Worm (Caenorhabditis elegans): ENCODE measurements around the gene panl-3.

DNA sequence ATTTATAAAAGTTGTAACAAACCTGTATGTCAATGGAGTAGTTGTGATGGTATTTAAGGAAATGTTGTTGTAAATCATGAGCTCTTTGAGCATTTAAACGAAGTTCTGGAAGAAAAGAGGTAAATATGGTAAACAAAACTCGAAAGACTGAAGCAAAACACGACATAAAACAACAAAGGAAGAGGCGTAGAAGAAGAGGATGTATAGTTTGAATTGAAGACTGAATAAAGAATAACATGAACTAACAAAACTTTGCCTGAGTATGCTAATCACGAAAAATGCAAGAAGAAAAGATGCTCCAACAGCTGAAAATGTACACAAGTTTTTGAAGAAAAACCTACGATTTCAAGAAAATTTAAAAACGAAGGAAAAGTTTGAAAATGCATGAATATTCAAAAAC is 52.2 kb downstream of the panl-3 start, which contains the start of gene ZK757.1:
- TF ChIP-seq nhr-11 (tag; optimal IDR thresholded peaks at IDR 0.05), result no peak
- no peak for TF ChIP-seq nfya-1 (tag; optimal IDR thresholded peaks at IDR 0.05; ENCODE audit: insufficient read depth)
- no peak for TF ChIP-seq nhr-237 (tag; optimal IDR thresholded peaks at IDR 0.05)
- TF ChIP-seq tbx-2 (tag; optimal IDR thresholded peaks at IDR 0.05), result no peak
- TF ChIP-seq nhr-23 (tag; optimal IDR thresholded peaks at IDR 0.05), result no peak
- TF ChIP-seq lin-39 (tag; optimal IDR thresholded peaks at IDR 0.05), result no peak

All from whole organism, L3 larva.